Worm (Caenorhabditis elegans): ENCODE data around the gene sna-1.

Gene sna-1

ce11 chrV:6665751-6666150, 44.7 kb downstream of the sna-1 start, which contains the start of gene pmp-5:
Gene pmp-5 (minus strand): TSS chrV:6665813.
- TF ChIP-seq dox-1 (GFP tag; IDR thresholded peaks at IDR 0.05) (peak; percentile 19; the same call in 1 of the 2 replicates), ekl-4 (GFP tag; IDR thresholded peaks at IDR 0.05) (no peak), nhr-80 (tag; optimal IDR thresholded peaks at IDR 0.05) (peak; percentile 82), attf-3 (GFP tag; conservative IDR thresholded peaks at IDR 0.05) (no peak), lag-1 (GFP tag; IDR thresholded peaks at IDR 0.05) (no peak), ztf-22 (GFP tag; optimal IDR thresholded peaks at IDR 0.05) (peak; percentile 38)

- TF ChIP-seq pha-4 (tag; optimal IDR thresholded peaks at IDR 0.05) (no peak), hlh-12 (tag; optimal IDR thresholded peaks at IDR 0.05) (no peak), hmg-1.2 (GFP tag; IDR thresholded peaks at IDR 0.05) (0 out of 2 replicates have a peak, but pooled peaks have one; percentile 16), F52B5.7 (tag; optimal IDR thresholded peaks at IDR 0.05) (no peak), C06A6.2 (GFP tag; conservative IDR thresholded peaks at IDR 0.05) (no peak), lag-1 (GFP tag; IDR thresholded peaks at IDR 0.05) (no peak), aptf-2 (GFP tag; conservative IDR thresholded peaks at IDR 0.05) (no peak)
These were observed 48.0 kb downstream of the sna-1 start for ce11 chrV:6662505-6662904.

ce11 chrV:6661658-6662057, 48.8 kb downstream of the sna-1 start:
- TF ChIP-seq madf-8 (GFP tag; conservative IDR thresholded peaks at IDR 0.05) (no peak), mcd-1 (GFP tag; IDR thresholded peaks at IDR 0.05) (no peak), repo-1 (tag; optimal IDR thresholded peaks at IDR 0.05) (peak; percentile 23), chd-7 (tag; optimal IDR thresholded peaks at IDR 0.05) (no peak), D2030.7 (GFP tag; IDR thresholded peaks at IDR 0.05) (no peak), hmg-20 (GFP tag; IDR thresholded peaks at IDR 0.05) (no peak), Y79H2A.3 (GFP tag; conservative IDR thresholded peaks at IDR 0.05) (no peak), gei-17 (GFP tag; optimal IDR thresholded peaks at IDR 0.05) (no peak), hsf-1 (GFP tag; IDR thresholded peaks at IDR 0.05) (0 out of 2 replicates have a peak, but pooled peaks have one; percentile 25), sptf-2 (GFP tag; optimal IDR thresholded peaks at IDR 0.05) (no peak), pbrm-1 (GFP tag; IDR thresholded peaks at IDR 0.05) (no peak), snpc-1.3 (tag; optimal IDR thresholded peaks at IDR 0.05; ENCODE audit: insufficient read depth) (no peak), let-607 (tag; optimal IDR thresholded peaks at IDR 0.05) (no peak), ccch-3 (GFP tag; optimal IDR thresholded peaks at IDR 0.05) (no peak), attf-5 (GFP tag; optimal IDR thresholded peaks at IDR 0.05) (no peak), ceh-27 (GFP tag; optimal IDR thresholded peaks at IDR 0.05) (no peak), unc-62 (GFP tag; optimal IDR thresholded peaks at IDR 0.05) (no peak), attf-6 (GFP tag; IDR thresholded peaks at IDR 0.05) (no peak)

All from whole organism, young adult.